Worm (Caenorhabditis elegans): ENCODE measurements around the gene sulp-2.

Gene sulp-2

ce11 chrX:5599224-5599623 lies at the start of gene sulp-2:
TSS of gene sulp-2 (minus strand) at chrX:5599330.
- TF ChIP-seq dpff-1 (tag; optimal IDR thresholded peaks at IDR 0.05): no peak
- TF ChIP-seq nhr-80 (tag; optimal IDR thresholded peaks at IDR 0.05): peak; percentile 31

ce11 chrX:5647884-5648283 lies 48.8 kb upstream of the sulp-2 start, which contains the start of gene srv-7:
TSS of gene srv-7 (minus strand) at chrX:5647984.
- TF ChIP-seq egrh-3 (GFP tag; IDR thresholded peaks at IDR 0.05) (no peak), lin-35 (GFP tag; optimal IDR thresholded peaks at IDR 0.05) (no peak)

- TF ChIP-seq hmg-1.2 (GFP tag; IDR thresholded peaks at IDR 0.05) (no peak), B0261.1 (tag; optimal IDR thresholded peaks at IDR 0.05) (no peak), Y67H2A.10 (GFP tag; conservative IDR thresholded peaks at IDR 0.05) (no peak), atf-7 (tag; optimal IDR thresholded peaks at IDR 0.05) (no peak), somi-1 (GFP tag; optimal IDR thresholded peaks at IDR 0.05) (no peak), ztf-25 (GFP tag; IDR thresholded peaks at IDR 0.05) (no peak), ceh-100 (GFP tag; IDR thresholded peaks at IDR 0.05) (no peak), ceh-58 (GFP tag; IDR thresholded peaks at IDR 0.05) (no peak), lin-26 (GFP tag; IDR thresholded peaks at IDR 0.05) (no peak), Y56A3A.18 (GFP tag; IDR thresholded peaks at IDR 0.05) (no peak), nhr-80 (tag; optimal IDR thresholded peaks at IDR 0.05) (no peak), F23B12.7 (tag; optimal IDR thresholded peaks at IDR 0.05; ENCODE audit: insufficient read depth) (no peak), F39B2.1 (GFP tag; IDR thresholded peaks at IDR 0.05) (no peak), ceh-27 (GFP tag; optimal IDR thresholded peaks at IDR 0.05) (no peak), let-607 (tag; optimal IDR thresholded peaks at IDR 0.05) (no peak), ztf-26 (tag; optimal IDR thresholded peaks at IDR 0.05) (no peak), lsy-27 (tag; optimal IDR thresholded peaks at IDR 0.05; ENCODE audit: borderline replicate concordance, insufficient read depth) (no peak)
Measured at ce11 chrX:5646951-5647423, 47.9 kb upstream of the sulp-2 start, which contains the start of gene T22B7.3. TSS of gene T22B7.3 (plus strand) at chrX:5647373.

- TF ChIP-seq B0261.1 (tag; optimal IDR thresholded peaks at IDR 0.05) (no peak), rpc-1 (optimal IDR thresholded peaks at IDR 0.05) (no peak), rpc-1 (tag; optimal IDR thresholded peaks at IDR 0.05) (no peak), lir-1 (GFP tag; conservative IDR thresholded peaks at IDR 0.05) (no peak), ceh-40 (GFP tag; IDR thresholded peaks at IDR 0.05) (no peak), B0336.3 (GFP tag; IDR thresholded peaks at IDR 0.05) (no peak), nhr-27 (tag; optimal IDR thresholded peaks at IDR 0.05) (no peak), egrh-3 (GFP tag; IDR thresholded peaks at IDR 0.05) (no peak), snpc-1.1 (tag; optimal IDR thresholded peaks at IDR 0.05; ENCODE audit: insufficient read depth) (no peak), mes-4 (tag; optimal IDR thresholded peaks at IDR 0.05) (no peak), egl-44 (GFP tag; IDR thresholded peaks at IDR 0.05) (no peak), lin-54 (GFP tag; optimal IDR thresholded peaks at IDR 0.05) (no peak), zim-3 (tag; optimal IDR thresholded peaks at IDR 0.05) (no peak), let-607 (tag; optimal IDR thresholded peaks at IDR 0.05) (no peak), attf-3 (GFP tag; conservative IDR thresholded peaks at IDR 0.05) (no peak), hsf-1 (GFP tag; IDR thresholded peaks at IDR 0.05) (no peak), nhr-90 (tag; optimal IDR thresholded peaks at IDR 0.05) (no peak), T07F8.4 (tag; optimal IDR thresholded peaks at IDR 0.05) (no peak), athp-1 (tag; optimal IDR thresholded peaks at IDR 0.05) (no peak), ekl-4 (GFP tag; IDR thresholded peaks at IDR 0.05) (no peak), nfya-2 (GFP tag; IDR thresholded peaks at IDR 0.05) (no peak)
Measured at ce11 chrX:5645606-5646005, 46.5 kb upstream of the sulp-2 start.
